Worm (Caenorhabditis elegans) whole organism, L1 larva: Measurements from ENCODE around the gene pqn-65.

Experiments
- C34B4.2 ChIP-seq: sonication (generic microtip); optimal IDR thresholded peaks from 2 replicates; lab custom pipeline; 2017; ENCODE audit warnings: mild to moderate bottlenecking, missing genetic modification characterization, missing compliant biosample characterization
- aha-1 ChIP-seq: fragments of 150-350 bp; optimal IDR thresholded peaks from 2 replicates; lab custom pipeline; 2014; ENCODE audit warnings: missing biosample characterization, missing genetic modification characterization
- blmp-1 ChIP-seq: fragments of 150-350 bp; optimal IDR thresholded peaks from 2 replicates; lab custom pipeline; 2014; ENCODE audit warnings: missing biosample characterization, missing genetic modification characterization
- ceh-63 ChIP-seq: fragments of 200-800 bp; sonication (Bioruptor generic); optimal IDR thresholded peaks from 2 replicates; lab custom pipeline; 2018; ENCODE audit warnings: mild to moderate bottlenecking, missing genetic modification characterization, missing compliant biosample characterization
- ceh-88 ChIP-seq: fragments of 200-800 bp; sonication (Bioruptor generic); IDR thresholded peaks from 2 replicates; pipeline ENCODE4 v1.3.6; 2022; ENCODE audit warnings: missing genetic modification characterization, missing compliant biosample characterization
- ces-1 ChIP-seq: fragments of 150-350 bp; optimal IDR thresholded peaks from 2 replicates; lab custom pipeline; 2014; ENCODE audit warnings: missing biosample characterization, missing genetic modification reagents, missing genetic modification characterization
- dpl-1 ChIP-seq, 3 experiments: fragments of 150-350 bp in 2 of 3; sonication (generic microtip) in 1 of 3; optimal IDR thresholded peaks; 2 replicates each; lab custom pipeline; 2014 to 2017; ENCODE audit warnings: missing biosample characterization in 3 of 3, missing genetic modification characterization in 3 of 3, missing genetic modification reagents in 3 of 3
- dsc-1 ChIP-seq: sonication (generic microtip); optimal IDR thresholded peaks from 2 replicates; lab custom pipeline; 2016; ENCODE audit warnings: mild to moderate bottlenecking, missing genetic modification characterization, missing compliant biosample characterization
- efl-1 ChIP-seq, 4 experiments: fragments of 150-350 bp; optimal IDR thresholded peaks in 3 of 4; peaks in 1 of 4; 1 replicate in 1 of 4; 2 replicates in 3 of 4; lab custom pipeline; 2014; ENCODE audit warnings: missing biosample characterization in 2 of 4, missing genetic modification characterization in 2 of 4, missing genetic modification reagents in 2 of 4
- egl-13 ChIP-seq: sonication (generic microtip); optimal IDR thresholded peaks from 2 replicates; lab custom pipeline; 2016; ENCODE audit warnings: missing genotype, missing genetic modification reagents, missing genetic modification characterization, missing compliant biosample characterization
- elt-2 ChIP-seq: sonication (generic microtip); optimal IDR thresholded peaks from 2 replicates; lab custom pipeline; 2016; ENCODE audit warnings: missing genetic modification characterization, mild to moderate bottlenecking, inconsistent platforms, missing compliant biosample characterization, missing genetic modification reagents
- elt-3 ChIP-seq, 6 experiments: fragments of 150-350 bp in 1 of 6; sonication (generic microtip); optimal IDR thresholded peaks; 2 replicates each; lab custom pipeline; 2017 to 2018; ENCODE audit warnings: missing biosample characterization in 6 of 6, missing genetic modification characterization in 6 of 6, inconsistent platforms in 1 of 6
- hlh-17 ChIP-seq: fragments of 200-800 bp; sonication (Bioruptor generic); optimal IDR thresholded peaks from 2 replicates; lab custom pipeline; 2018; ENCODE audit warnings: missing genetic modification characterization, mild to moderate bottlenecking, missing compliant biosample characterization, moderate library complexity, borderline replicate concordance
- hlh-4 ChIP-seq: sonication (generic microtip); optimal IDR thresholded peaks from 2 replicates; lab custom pipeline; 2016; ENCODE audit warnings: mild to moderate bottlenecking, missing genetic modification characterization, missing compliant biosample characterization
- isw-1 ChIP-seq: fragments of 200-800 bp; sonication (Bioruptor generic); IDR thresholded peaks from 2 replicates; pipeline ENCODE4 v1.3.6; 2022; ENCODE audit warnings: missing genetic modification characterization, missing compliant biosample characterization
- jun-1 ChIP-seq: fragments of 150-350 bp; optimal IDR thresholded peaks from 2 replicates; lab custom pipeline; 2014; ENCODE audit warnings: missing biosample characterization, missing genetic modification reagents, missing genetic modification characterization
- lin-13 ChIP-seq: fragments of 150-350 bp; optimal IDR thresholded peaks from 2 replicates; lab custom pipeline; 2014; ENCODE audit warnings: missing biosample characterization, missing genetic modification reagents, missing genetic modification characterization
- lin-14 ChIP-seq: fragments of 200-800 bp; sonication (Bioruptor generic); optimal IDR thresholded peaks from 2 replicates; lab custom pipeline; 2018; ENCODE audit warnings: mild to moderate bottlenecking, missing genetic modification characterization, moderate library complexity, missing compliant biosample characterization
- lin-15B ChIP-seq: fragments of 150-350 bp; sonication (generic microtip); optimal IDR thresholded peaks from 3 replicates; lab custom pipeline; 2014; ENCODE audit warnings: missing biosample characterization, missing genetic modification characterization
- lin-39 ChIP-seq: fragments of 150-350 bp; optimal IDR thresholded peaks from 2 replicates; lab custom pipeline; 2014; ENCODE audit warnings: missing biosample characterization, missing genetic modification reagents, missing genetic modification characterization
- lir-3 ChIP-seq: sonication (generic microtip); optimal IDR thresholded peaks from 2 replicates; lab custom pipeline; 2016; ENCODE audit warnings: mild to moderate bottlenecking, missing genetic modification characterization, moderate library complexity, missing compliant biosample characterization; ENCODE audit not compliant: poor library complexity
- mdl-1 ChIP-seq, 2 experiments: fragments of 150-350 bp; optimal IDR thresholded peaks; 2 replicates each; lab custom pipeline; 2014 to 2017; ENCODE audit warnings: missing biosample characterization in 2 of 2, missing genetic modification characterization in 2 of 2, inconsistent platforms in 1 of 2
- nhr-12 ChIP-seq: sonication (generic microtip); optimal IDR thresholded peaks from 2 replicates; lab custom pipeline; 2017; ENCODE audit warnings: missing biosample characterization, missing genetic modification characterization
- nhr-19 ChIP-seq: fragments of 200-800 bp; sonication (Bioruptor generic); conservative IDR thresholded peaks from 2 replicates; pipeline ENCODE4 v1.3.6; 2022; ENCODE audit warnings: missing genetic modification characterization, missing compliant biosample characterization
- nhr-20 ChIP-seq: sonication (generic microtip); optimal IDR thresholded peaks from 2 replicates; lab custom pipeline; 2016; ENCODE audit warnings: mild to moderate bottlenecking, missing genetic modification characterization, missing compliant biosample characterization
- nhr-237 ChIP-seq: fragments of 150-350 bp; optimal IDR thresholded peaks from 2 replicates; lab custom pipeline; 2014; ENCODE audit warnings: missing biosample characterization, missing genetic modification characterization
- nhr-71 ChIP-seq: sonication (generic microtip); optimal IDR thresholded peaks from 2 replicates; lab custom pipeline; 2016; ENCODE audit warnings: mild to moderate bottlenecking, missing genetic modification characterization, moderate library complexity, missing compliant biosample characterization
- nhr-77 ChIP-seq: fragments of 150-350 bp; optimal IDR thresholded peaks from 2 replicates; lab custom pipeline; 2014; ENCODE audit warnings: missing biosample characterization, missing genetic modification characterization
- nhr-85 ChIP-seq: sonication (generic microtip); peaks from one replicate; lab custom pipeline; 2016; ENCODE audit warnings: missing genetic modification characterization, inconsistent platforms, missing compliant biosample characterization
- pag-3 ChIP-seq: sonication (generic microtip); optimal IDR thresholded peaks from 2 replicates; lab custom pipeline; 2017; ENCODE audit warnings: missing genetic modification characterization, mild to moderate bottlenecking, missing compliant biosample characterization, antibody characterized with exemption, borderline replicate concordance; ENCODE audit not compliant: insufficient read depth
- skn-1 ChIP-seq: fragments of 150-350 bp; optimal IDR thresholded peaks from 2 replicates; lab custom pipeline; 2014; ENCODE audit warnings: missing biosample characterization, missing genetic modification characterization
- snpc-4 ChIP-seq: fragments of 150-350 bp; optimal IDR thresholded peaks from 2 replicates; lab custom pipeline; 2014; ENCODE audit warnings: missing biosample characterization, missing genetic modification characterization
- snu-23 ChIP-seq: sonication (generic microtip); optimal IDR thresholded peaks from 2 replicates; lab custom pipeline; 2016; ENCODE audit warnings: missing genetic modification characterization, missing compliant biosample characterization
- sox-4 ChIP-seq: sonication (generic microtip); optimal IDR thresholded peaks from 2 replicates; lab custom pipeline; 2016; ENCODE audit warnings: missing genetic modification characterization, missing compliant biosample characterization
- swsn-7 ChIP-seq: sonication (generic microtip); optimal IDR thresholded peaks from 2 replicates; lab custom pipeline; 2016; ENCODE audit warnings: missing genetic modification characterization, missing compliant biosample characterization
- tbx-2 ChIP-seq: sonication (generic microtip); optimal IDR thresholded peaks from 2 replicates; lab custom pipeline; 2016; ENCODE audit warnings: missing genetic modification characterization, missing compliant biosample characterization
- tlp-1 ChIP-seq: fragments of 150-350 bp; optimal IDR thresholded peaks from 2 replicates; lab custom pipeline; 2014; ENCODE audit warnings: missing biosample characterization, missing genetic modification characterization
- unc-130 ChIP-seq: fragments of 150-350 bp; optimal IDR thresholded peaks from 2 replicates; lab custom pipeline; 2017; ENCODE audit warnings: missing biosample characterization, missing genetic modification characterization, inconsistent platforms
- unc-98 ChIP-seq: fragments of 200-800 bp; sonication (Bioruptor generic); IDR thresholded peaks from 2 replicates; pipeline ENCODE4 v1.3.6; 2022; ENCODE audit warnings: missing genetic modification characterization, missing compliant biosample characterization
- vab-15 ChIP-seq: sonication (generic microtip); optimal IDR thresholded peaks from 2 replicates; lab custom pipeline; 2017; ENCODE audit warnings: missing genotype, mild to moderate bottlenecking, missing genetic modification characterization, missing compliant biosample characterization
- ztf-4 ChIP-seq: fragments of 150-350 bp; optimal IDR thresholded peaks from 2 replicates; lab custom pipeline; 2014; ENCODE audit warnings: missing biosample characterization, missing genetic modification characterization

pqn-65 gene

DNA sequence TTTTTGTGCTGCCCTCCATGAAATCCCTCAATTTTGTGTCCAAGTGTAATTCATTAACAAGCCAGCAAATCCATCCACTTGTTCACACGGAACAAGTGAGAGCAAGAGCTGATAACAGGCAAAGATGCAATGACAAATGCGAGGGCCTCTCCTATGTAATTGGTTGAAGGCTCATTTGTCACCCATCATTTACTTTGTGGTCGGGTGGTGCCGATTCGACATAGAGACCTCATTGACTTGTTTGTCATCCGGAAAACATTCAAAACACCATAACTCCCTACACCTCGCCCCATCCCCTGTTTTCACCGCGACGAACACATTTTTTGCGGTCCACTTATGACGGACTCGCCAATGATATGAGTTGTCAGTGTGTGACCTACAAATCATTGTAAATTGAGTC, 32.0 kb upstream of the pqn-65 start (continued):
- no peak for TF ChIP-seq lin-15B
- no peak for TF ChIP-seq skn-1 (tag; lab: Kevin White, UChicago)
- no peak for TF ChIP-seq tlp-1 (tag; lab: Kevin White, UChicago)

DNA sequence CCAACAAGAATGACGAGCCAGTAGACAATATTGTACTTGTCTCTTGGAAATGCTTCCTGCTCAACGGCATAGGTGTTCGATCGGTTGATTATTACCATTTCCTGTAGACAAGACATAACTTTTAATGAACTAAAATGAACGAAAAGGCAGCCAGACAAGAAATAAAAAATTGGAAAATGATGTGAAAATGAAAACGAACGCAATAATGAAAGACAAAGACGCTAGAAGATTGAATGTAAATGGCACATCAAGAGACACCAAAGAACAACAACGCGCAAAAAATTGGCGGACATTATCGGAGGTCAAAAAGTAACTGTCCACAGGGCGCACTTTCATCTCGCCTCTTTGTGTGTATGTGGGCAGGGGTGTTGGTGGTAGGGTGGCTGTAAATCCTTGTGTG, 29.7 kb upstream of the pqn-65 start, which contains the start of gene ent-5:
TSS of gene ent-5 (minus strand) at position 101 of the 400 bp plus-strand sequence.
- TF ChIP-seq C34B4.2 (no peak), nhr-77 (tag; lab: Kevin White, UChicago) (no peak), ces-1 (GFP tag; lab: Kevin White, UChicago) (no peak), lin-13 (no peak), jun-1 (tag; lab: Kevin White, UChicago) (no peak), pag-3 (no peak), dsc-1 (tag; lab: Kevin White, UChicago) (no peak), ztf-4 (tag; lab: Kevin White, UChicago) (no peak), unc-130 (tag; lab: Kevin White, UChicago) (no peak), ceh-63 (GFP tag; lab: Kevin White, UChicago) (no peak), ceh-88 (GFP tag; lab: Robert Waterston, UW) (no peak), lin-15B (no peak), isw-1 (GFP tag; lab: Robert Waterston, UW) (no peak), nhr-19 (no peak), unc-98 (GFP tag; lab: Robert Waterston, UW) (no peak), aha-1 (tag; lab: Kevin White, UChicago) (no peak)
- TF ChIP-seq, all 84 proteins: peak for 0

DNA sequence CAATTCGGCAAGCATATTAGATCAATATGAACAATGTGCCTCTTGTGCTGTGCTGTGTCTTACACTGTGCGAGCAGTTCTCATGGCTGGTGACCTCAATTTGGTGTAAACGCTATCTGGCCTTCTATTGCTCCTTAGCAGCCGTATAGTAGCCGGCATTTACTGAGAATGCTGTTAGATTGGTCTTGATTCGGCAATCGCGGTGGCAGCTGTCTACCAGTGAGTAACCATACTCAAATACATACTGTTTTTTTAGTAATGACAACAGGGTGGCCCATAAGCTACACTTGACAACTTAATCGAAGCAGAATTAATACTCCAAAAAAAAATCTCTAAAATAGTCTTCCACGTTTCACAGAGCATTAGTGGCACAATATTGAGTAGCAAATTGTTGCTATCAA, 27.7 kb upstream of the pqn-65 start, which contains the start of gene C46C11.4:
TSS of gene C46C11.4 (minus strand) at position 101 of the 400 bp plus-strand sequence.
- TF ChIP-seq hlh-4 (tag; lab: Kevin White, UChicago) = no peak
- TF ChIP-seq nhr-237 = no peak

DNA sequence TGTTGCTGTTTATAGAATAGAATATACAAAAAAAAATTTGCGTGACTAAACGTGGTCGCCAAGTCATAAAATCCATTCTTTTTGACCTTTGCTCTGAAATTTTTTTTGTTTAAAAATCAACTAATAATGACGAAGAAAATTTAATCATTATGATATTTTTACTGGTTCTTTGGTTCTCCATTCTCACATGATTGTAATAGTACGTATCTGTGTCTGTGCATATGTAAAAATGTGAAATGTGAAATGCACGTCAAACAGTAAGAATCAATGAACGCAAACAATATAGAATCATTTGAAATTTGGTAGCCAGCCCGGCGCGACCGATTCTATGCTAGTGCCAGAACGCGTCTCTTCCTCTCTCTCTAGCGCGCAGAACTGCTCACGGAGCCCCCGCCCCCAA, 17.4 kb upstream of the pqn-65 start, which contains the start of gene hosl-1:
TSS of gene hosl-1 (plus strand) at position 301 of the 400 bp plus-strand sequence.
- TF ChIP-seq hlh-17 (GFP tag; lab: Kevin White, UChicago) = no peak
- TF ChIP-seq, all 84 proteins: peak for 0

DNA sequence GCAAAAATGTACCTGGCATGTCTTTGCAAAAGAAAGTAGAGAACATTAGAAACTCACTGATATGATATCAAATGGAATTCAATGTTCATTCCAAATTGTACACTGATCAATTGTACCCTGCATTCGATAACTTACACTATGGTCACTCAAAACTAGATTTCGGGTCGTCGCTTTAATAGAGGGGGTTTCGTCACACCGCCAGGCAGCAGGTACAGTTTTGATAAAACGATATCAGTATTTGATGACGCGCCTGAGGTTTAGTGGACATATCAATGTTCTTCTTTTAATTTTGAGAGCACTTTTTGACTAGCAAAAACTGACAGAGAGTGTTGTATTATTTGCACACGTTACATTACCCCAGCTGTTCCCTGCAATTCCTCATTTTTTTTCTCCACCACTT, 16.7 kb upstream of the pqn-65 start:
- TF ChIP-seq jun-1 (tag; lab: Kevin White, UChicago) (no peak), ceh-88 (GFP tag; lab: Robert Waterston, UW) (no peak), elt-2 (tag; lab: Kevin White, UChicago) (peak; percentile 48), elt-3 (tag; optimal IDR thresholded peaks at IDR 0.05; lab: Kevin White, UChicago) (peak in 1 of 6 experiments; percentile 4)

DNA sequence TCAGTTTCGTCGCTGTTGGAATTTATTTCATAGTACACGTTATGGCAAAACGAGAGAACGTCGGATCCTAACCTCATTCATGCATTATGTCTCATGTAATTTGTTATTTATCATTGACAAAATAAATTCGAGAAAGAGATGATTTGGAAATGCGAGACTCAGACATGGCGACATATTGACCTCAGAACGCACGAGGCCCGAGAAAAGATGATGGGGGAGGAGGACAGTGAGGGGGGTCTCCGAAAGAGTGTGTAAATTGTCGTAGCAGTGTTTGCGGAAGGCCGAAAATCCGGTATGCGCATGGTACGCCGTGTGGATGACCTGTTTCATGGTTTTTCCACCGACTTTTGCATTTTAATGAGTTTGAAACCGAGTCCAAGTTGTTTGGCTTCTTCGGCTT, 16.2 kb upstream of the pqn-65 start:
- peak; percentile 59 for TF ChIP-seq blmp-1 (tag; lab: Kevin White, UChicago)
- TF ChIP-seq egl-13 (tag; lab: Kevin White, UChicago) = peak; percentile 23
- peak; percentile 75 for TF ChIP-seq nhr-20
- peak; percentile 11 for TF ChIP-seq lir-3 (tag; lab: Kevin White, UChicago)
- peak; percentile 70 for TF ChIP-seq snu-23 (GFP tag; lab: Kevin White, UChicago)
- peak; percentile 33 for TF ChIP-seq snpc-4 (tag; lab: Kevin White, UChicago)
- peak; percentile 17 for TF ChIP-seq vab-15
- TF ChIP-seq elt-3 (tag; optimal IDR thresholded peaks at IDR 0.05; lab: Kevin White, UChicago) = peak in 1 of 6 experiments; percentile 65
- TF ChIP-seq tbx-2 (tag; lab: Kevin White, UChicago) = peak; percentile 46
- TF ChIP-seq elt-2 (tag; lab: Kevin White, UChicago) = no peak
- TF ChIP-seq efl-1 (optimal IDR thresholded peaks at IDR 0.05; lab: Kevin White, UChicago) = peak; percentile 11 to 37
- peak in 1 of 2 experiments; percentile 9 for TF ChIP-seq efl-1 (GFP tag; optimal IDR thresholded peaks at IDR 0.05 in 1 of 2; lab: Kevin White, UChicago)
- TF ChIP-seq nhr-71 = peak; percentile 68
- peak; percentile 21; the same call in 1 of the 2 replicates for TF ChIP-seq isw-1 (GFP tag; lab: Robert Waterston, UW)
- TF ChIP-seq sox-4 = no peak
- no peak for TF ChIP-seq pag-3
- TF ChIP-seq mdl-1 (tag; optimal IDR thresholded peaks at IDR 0.05; lab: Kevin White, UChicago) = peak in 1 of 2 experiments; percentile 89
- peak; percentile 46 for TF ChIP-seq swsn-7
- peak; percentile 2 to 26 (median 8) for TF ChIP-seq dpl-1 (GFP tag; optimal IDR thresholded peaks at IDR 0.05; lab: Kevin White, UChicago)
- TF ChIP-seq skn-1 (tag; lab: Kevin White, UChicago) = peak; percentile 61
- no peak for TF ChIP-seq ztf-4 (tag; lab: Kevin White, UChicago)
- peak; percentile 88 for TF ChIP-seq lin-14
- TF ChIP-seq nhr-85 = peak; percentile 85
- peak; percentile 32 for TF ChIP-seq dsc-1 (tag; lab: Kevin White, UChicago)
- TF ChIP-seq nhr-12 (tag; lab: Kevin White, UChicago) = no peak
- peak; percentile 30 for TF ChIP-seq lin-39 (tag; lab: Kevin White, UChicago)
